Fruit fly (Drosophila melanogaster) whole organism, prepupa: ENCODE results near the gene CG31820.

Experiments
- CG6276 ChIP-seq: fragments of 200-800 bp; sonication (Bioruptor generic); optimal IDR thresholded peaks from 2 replicates; lab custom pipeline; 2017; ENCODE audit warnings: missing biosample characterization, mild to moderate bottlenecking, missing genetic modification characterization
- Lpt ChIP-seq: fragments of 200-800 bp; sonication (Bioruptor generic); optimal IDR thresholded peaks from 3 replicates; lab custom pipeline; 2016; ENCODE audit warnings: missing biosample characterization, missing genetic modification characterization
- Met ChIP-seq: fragments of 200-800 bp; sonication (Bioruptor generic); optimal IDR thresholded peaks from 3 replicates; lab custom pipeline; 2016; ENCODE audit warnings: missing biosample characterization, missing genetic modification characterization
- svp ChIP-seq: fragments of 200-800 bp; sonication (Bioruptor generic); peaks from one replicate; lab custom pipeline; 2016; ENCODE audit warnings: missing biosample characterization, missing genetic modification characterization

CG31820 gene

dm6 chr2L:15962335-15962734 is 43.7 kb downstream of the CG31820 start, which contains the start of gene beat-Ib:
Gene beat-Ib, minus strand, starts transcription at chr2L:15962435.
- no peak for TF ChIP-seq Lpt (GFP tag; lab: Kevin White, UChicago)
- TF ChIP-seq, all 60 proteins: peak for 0

DNA sequence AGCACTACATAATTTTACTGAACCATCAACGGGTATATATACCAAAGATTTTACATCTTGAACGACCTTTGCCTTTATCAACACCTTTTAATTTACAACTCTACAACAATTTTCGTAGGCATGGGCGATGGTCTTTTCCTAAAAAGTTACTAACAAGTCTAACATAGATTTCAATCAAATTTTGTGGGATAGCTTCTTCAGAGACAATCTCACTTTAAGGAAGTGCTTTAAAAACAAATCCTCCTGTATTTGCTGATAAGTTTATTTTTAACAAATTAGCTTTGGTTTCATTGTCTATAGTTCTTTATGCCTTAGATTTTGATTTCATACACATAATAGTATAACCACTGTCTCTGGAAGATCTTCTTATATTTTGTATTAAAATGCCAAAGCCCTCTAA is 48.5 kb downstream of the CG31820 start, which contains the start of gene CG18063:
CG18063 (plus strand) TSS at position 301 of the 400 bp plus-strand sequence.
- TF ChIP-seq Met: no peak
- TF ChIP-seq svp (GFP tag; lab: Kevin White, UChicago): no peak
- TF ChIP-seq CG6276 (GFP tag; lab: Kevin White, UChicago): no peak
